Fruit fly (Drosophila melanogaster): ENCODE measurements around the gene Sfp96F.
A peak's percentile ranks its signal among the peaks of the same experiment; 100 is the strongest.

The Sfp96F gene

DNA sequence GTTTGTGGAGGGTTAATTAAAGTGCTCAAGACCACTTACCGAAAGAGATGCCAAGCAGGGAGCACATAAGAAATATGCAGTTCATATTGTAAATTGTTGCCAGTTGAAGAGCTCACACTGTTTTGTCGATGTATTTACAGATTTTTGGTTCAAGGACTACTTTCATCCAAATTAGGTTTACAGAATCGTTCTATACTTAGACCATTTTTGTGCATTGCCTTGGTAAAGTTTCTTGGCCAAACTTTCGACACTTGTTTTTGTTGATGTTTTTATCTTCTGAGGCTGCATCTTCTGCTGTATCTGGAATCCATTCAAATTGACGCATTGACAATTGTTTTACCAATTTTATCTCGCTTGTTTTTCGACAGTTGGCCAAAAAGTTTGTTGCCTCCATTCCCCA, 39.7 kb downstream of the Sfp96F start, which contains the start of gene CG31093:
Gene CG31093 (minus strand): TSS at position 101 of the 400 bp plus-strand sequence.
- TF ChIP-seq chif (GFP tag; optimal IDR thresholded peaks at IDR 0.05): no peak
- TF ChIP-seq Elba2 (GFP tag; optimal IDR thresholded peaks at IDR 0.05): no peak
- TF ChIP-seq Nf-YC (tag; optimal IDR thresholded peaks at IDR 0.05): no peak
- TF ChIP-seq CG8089 (GFP tag; optimal IDR thresholded peaks at IDR 0.05): no peak
- TF ChIP-seq Oaz (GFP tag; IDR thresholded peaks at IDR 0.05): no peak
- no peak for TF ChIP-seq CG1603 (tag; optimal IDR thresholded peaks at IDR 0.05)
- no peak for TF ChIP-seq cato (GFP tag; optimal IDR thresholded peaks at IDR 0.05; ENCODE audit: borderline replicate concordance)
- no peak for TF ChIP-seq Eip74EF (GFP tag; optimal IDR thresholded peaks at IDR 0.05)
- no peak for TF ChIP-seq Sox102F (GFP tag; optimal IDR thresholded peaks at IDR 0.05)
- no peak for TF ChIP-seq ttk (GFP tag; IDR thresholded peaks at IDR 0.05)
- TF ChIP-seq CG6175 (GFP tag; IDR thresholded peaks at IDR 0.05): no peak

DNA sequence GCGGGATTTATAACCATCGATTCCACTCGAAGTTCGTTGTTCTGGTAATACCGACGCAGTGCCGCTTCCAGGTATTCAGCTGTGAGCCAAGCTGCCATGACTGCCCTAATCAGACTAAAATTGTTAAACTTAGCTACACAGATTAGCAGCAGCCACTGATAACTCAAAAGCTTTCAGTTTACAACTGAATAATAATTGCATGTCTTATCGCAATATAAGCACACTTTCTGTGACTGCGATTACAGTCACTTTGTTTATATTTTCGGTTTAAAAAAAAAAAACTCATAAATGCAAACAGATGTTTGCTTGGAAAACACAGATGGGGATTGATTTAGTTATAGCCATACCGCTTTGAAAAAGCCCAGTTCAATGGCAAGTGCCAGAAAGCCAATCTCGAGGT, 40.7 kb downstream of the Sfp96F start, which contains the start of gene CG31380:
Gene CG31380 (minus strand): TSS at position 101 of the 400 bp plus-strand sequence.
- TF ChIP-seq Ets97D (GFP tag; optimal IDR thresholded peaks at IDR 0.05) (no peak), Vsx1 (GFP tag; optimal IDR thresholded peaks at IDR 0.05) (no peak), Ada2b (GFP tag; IDR thresholded peaks at IDR 0.05) (no peak)

DNA sequence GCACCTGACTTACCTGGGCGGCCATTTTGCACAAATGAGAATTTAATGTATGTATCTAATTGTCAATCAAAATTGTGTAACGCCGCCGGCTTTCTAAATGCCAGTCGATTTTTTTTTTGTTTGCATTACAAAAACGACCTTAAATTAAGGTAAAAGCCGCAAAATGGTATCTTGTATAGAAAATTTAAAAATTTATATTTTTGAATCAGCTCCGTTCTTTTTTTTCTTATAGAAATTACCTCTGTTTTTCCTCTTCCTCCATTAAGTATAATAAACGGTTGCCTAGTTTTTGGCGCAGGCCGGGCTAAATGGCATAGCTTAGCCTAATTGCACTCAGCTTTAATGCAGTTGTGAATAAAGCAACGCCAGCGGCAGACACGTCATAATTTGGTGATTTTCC, 42.8 kb downstream of the Sfp96F start, which contains the start of gene CG4960:
Gene CG4960 (minus strand): TSS at position 101 of the 400 bp plus-strand sequence.
- TF ChIP-seq exex (tag; optimal IDR thresholded peaks at IDR 0.05): no peak
- no peak for TF ChIP-seq CG10959 (GFP tag; IDR thresholded peaks at IDR 0.05)
- no peak for TF ChIP-seq crp (GFP tag; optimal IDR thresholded peaks at IDR 0.05)
- no peak for TF ChIP-seq pfk (GFP tag; optimal IDR thresholded peaks at IDR 0.05)
- no peak for TF ChIP-seq Optix (GFP tag; IDR thresholded peaks at IDR 0.05)
- no peak for TF ChIP-seq da (GFP tag; optimal IDR thresholded peaks at IDR 0.05)
- TF ChIP-seq gce (GFP tag; IDR thresholded peaks at IDR 0.05): no peak
- TF ChIP-seq CG12769 (tag; optimal IDR thresholded peaks at IDR 0.05): no peak
- TF ChIP-seq CG31365 (tag; optimal IDR thresholded peaks at IDR 0.05): no peak
- TF ChIP-seq CG15479 (GFP tag; optimal IDR thresholded peaks at IDR 0.05): no peak
- no peak for TF ChIP-seq Ets65A (GFP tag)

DNA sequence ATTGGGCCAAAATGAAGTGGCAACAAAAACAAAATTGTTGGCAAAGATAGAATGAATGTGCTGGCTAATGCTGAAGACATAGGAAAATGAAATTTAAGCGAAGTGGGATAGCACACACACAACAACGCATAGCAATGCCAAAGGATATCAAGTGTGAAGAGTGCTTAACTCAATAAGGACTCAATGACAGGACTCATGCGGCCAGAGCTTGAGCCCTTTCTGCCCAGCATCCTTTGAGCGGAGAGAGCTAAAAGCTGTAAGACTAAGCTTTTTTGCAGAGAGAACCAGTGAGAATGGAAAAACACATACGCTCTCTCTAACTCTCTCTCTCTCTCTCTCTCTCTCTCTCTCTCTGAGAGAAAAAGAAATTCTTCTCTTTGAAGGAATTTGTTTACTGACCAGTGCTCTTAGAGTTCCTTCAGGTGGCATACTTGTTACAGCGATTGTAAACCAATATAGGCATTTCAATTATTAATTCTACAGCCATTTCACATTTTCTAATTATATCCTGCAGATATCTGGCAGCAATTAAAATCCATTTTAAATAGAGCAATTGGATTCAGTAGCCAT, 47.1 kb downstream of the Sfp96F start:
- TF ChIP-seq CG2116 (GFP tag; optimal IDR thresholded peaks at IDR 0.05) (no peak), Ssrp (tag; optimal IDR thresholded peaks at IDR 0.05) (no peak), CG3163 (GFP tag; optimal IDR thresholded peaks at IDR 0.05) (peak; percentile 65), Trl (optimal IDR thresholded peaks at IDR 0.05) (peak; percentile 45 to 88), Trl (GFP tag; optimal IDR thresholded peaks at IDR 0.05) (no peak), ci (GFP tag; IDR thresholded peaks at IDR 0.05) (no peak), CG14014 (GFP tag; IDR thresholded peaks at IDR 0.05) (no peak), Oli (tag; optimal IDR thresholded peaks at IDR 0.05) (no peak), z (GFP tag; IDR thresholded peaks at IDR 0.05) (peak; percentile 90), Mes4 (GFP tag; optimal IDR thresholded peaks at IDR 0.05) (no peak), lilli (GFP tag; optimal IDR thresholded peaks at IDR 0.05) (no peak), CG15696 (tag; optimal IDR thresholded peaks at IDR 0.05) (no peak), Ets65A (GFP tag) (peak; percentile 30), abd-A (tag; optimal IDR thresholded peaks at IDR 0.05) (peak; percentile 15), CG14441 (GFP tag; IDR thresholded peaks at IDR 0.05) (no peak), kay (GFP tag; optimal IDR thresholded peaks at IDR 0.05) (no peak), amos (GFP tag; IDR thresholded peaks at IDR 0.05; ENCODE audit: partially characterized antibody) (peak; percentile 16; the same call in 1 of the 2 replicates)

Measured in whole organism, embryonic.